Fruit fly (Drosophila melanogaster) whole organism, wandering third instar larva: ENCODE results near the gene Pif1A.

Experiments used
- Abd-B ChIP-seq: fragments of >200 bp; optimal IDR thresholded peaks from 2 replicates; lab custom pipeline; 2017; ENCODE audit warnings: missing biosample characterization, missing genetic modification characterization
- Hr78 ChIP-seq: fragments of >200 bp; optimal IDR thresholded peaks from 2 replicates; lab custom pipeline; 2017; ENCODE audit warnings: missing biosample characterization, missing genetic modification characterization
- Jra ChIP-seq: sonication (Bioruptor generic); optimal IDR thresholded peaks from 2 replicates; lab custom pipeline; 2016; ENCODE audit warnings: missing biosample characterization, missing genetic modification characterization
- Myc ChIP-seq: fragments of >200 bp; optimal IDR thresholded peaks from 2 replicates; lab custom pipeline; 2017
- Rel ChIP-seq, 2 experiments: fragments of 200-800 bp; sonication (Bioruptor generic) in 1 of 2; optimal IDR thresholded peaks; 2 replicates in 1 of 2; 3 replicates in 1 of 2; lab custom pipeline; 2016 to 2019; ENCODE audit warnings: mild to moderate bottlenecking in 2 of 2, missing biosample characterization in 2 of 2, missing genetic modification characterization in 2 of 2, moderate library complexity in 1 of 2
- br ChIP-seq: fragments of 200-800 bp; sonication (Bioruptor generic); optimal IDR thresholded peaks from 2 replicates; lab custom pipeline; 2016; ENCODE audit warnings: missing biosample characterization, missing genetic modification characterization
- brk ChIP-seq: fragments of 200-800 bp; sonication (Bioruptor generic); optimal IDR thresholded peaks from 2 replicates; lab custom pipeline; 2016; ENCODE audit warnings: missing biosample characterization, mild to moderate bottlenecking, missing genetic modification characterization
- dl ChIP-seq, 2 experiments: fragments of 175-275, 200-275 bp in 1 of 2; fragments of 200-275 bp in 1 of 2; sonication (Bioruptor generic); optimal IDR thresholded peaks; lab custom pipeline; 2018; ENCODE audit warnings: mild to moderate bottlenecking in 2 of 2, missing biosample characterization in 2 of 2, missing genetic modification characterization in 2 of 2, moderate library complexity in 2 of 2; ENCODE audit not compliant: partially characterized antibody in 2 of 2, insufficient read depth in 1 of 2
- dmrt93B ChIP-seq: fragments of 200-800 bp; sonication (Bioruptor generic); optimal IDR thresholded peaks from 2 replicates; lab custom pipeline; 2018; ENCODE audit warnings: missing biosample characterization, mild to moderate bottlenecking, missing genetic modification characterization
- h ChIP-seq: fragments of 200-800 bp; sonication (Bioruptor generic); optimal IDR thresholded peaks from 3 replicates; lab custom pipeline; 2016; ENCODE audit warnings: missing biosample characterization, mild to moderate bottlenecking, missing genetic modification characterization
- pan ChIP-seq: fragments of >200 bp; optimal IDR thresholded peaks from 2 replicates; lab custom pipeline; 2017
- psq ChIP-seq: fragments of 200-800 bp; sonication (Bioruptor generic); optimal IDR thresholded peaks from 3 replicates; lab custom pipeline; 2017; ENCODE audit warnings: missing biosample characterization, mild to moderate bottlenecking, missing genetic modification characterization, moderate library complexity
- sv ChIP-seq: fragments of 200-800 bp; sonication (Bioruptor generic); optimal IDR thresholded peaks from 3 replicates; lab custom pipeline; 2016; ENCODE audit warnings: missing biosample characterization, missing genetic modification characterization
- usp ChIP-seq: fragments of >200 bp; optimal IDR thresholded peaks from 2 replicates; lab custom pipeline; 2017; ENCODE audit warnings: missing biosample characterization, missing genetic modification characterization

DNA sequence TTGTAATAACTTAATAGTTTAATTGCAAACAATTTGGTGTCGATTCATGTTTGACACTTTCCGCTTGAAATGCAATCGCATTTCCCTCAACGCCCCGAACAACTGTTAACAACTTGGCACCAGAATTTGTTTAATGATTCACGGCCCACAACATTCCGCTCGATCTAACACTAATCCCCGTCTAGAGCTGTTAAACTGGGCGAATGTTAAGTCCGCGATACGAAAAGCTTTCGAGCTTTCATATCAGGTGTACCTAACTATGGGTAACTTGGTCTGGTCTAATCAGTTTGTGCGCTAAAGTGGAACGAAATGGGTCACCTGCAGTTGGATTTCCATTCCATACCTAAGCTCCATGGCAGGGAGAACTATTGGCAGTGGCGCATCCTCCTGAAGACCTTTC is 27.8 kb downstream of the Pif1A start, which contains the start of gene CG34301:
- no peak for TF ChIP-seq pan (lab: Kevin White, UChicago)
- no peak for TF ChIP-seq Myc (lab: Kevin White, UChicago)
- no peak for TF ChIP-seq dl (GFP tag; optimal IDR thresholded peaks at IDR 0.05; lab: Kevin White, UChicago; ENCODE audit: insufficient read depth in 1 of 2, partially characterized antibody in 2 of 2)
- TF ChIP-seq Jra (GFP tag; lab: Kevin White, UChicago): no peak
- no peak for TF ChIP-seq psq
- no peak for TF ChIP-seq usp (GFP tag; lab: Kevin White, UChicago)
- TF ChIP-seq br (GFP tag; lab: Kevin White, UChicago): no peak
- TF ChIP-seq h: no peak
- no peak for TF ChIP-seq sv (GFP tag; lab: Kevin White, UChicago)
- TF ChIP-seq brk (GFP tag; lab: Kevin White, UChicago): no peak
- no peak for TF ChIP-seq Abd-B (GFP tag; lab: Kevin White, UChicago)
- TF ChIP-seq dmrt93B (GFP tag; lab: Kevin White, UChicago): no peak
- TF ChIP-seq Hr78 (GFP tag; lab: Kevin White, UChicago): no peak
- no peak for TF ChIP-seq Rel (GFP tag; optimal IDR thresholded peaks at IDR 0.05; lab: Kevin White, UChicago)
- TF ChIP-seq Rel (tag; optimal IDR thresholded peaks at IDR 0.05; lab: Kevin White, UChicago): no peak
